Fruit fly (Drosophila melanogaster): ENCODE data around the gene CG14937.

Gene CG14937

dm6 chr2L:11793986-11794385, at the start of gene CG14937:
Gene CG14937, minus strand, starts transcription at chr2L:11794086.
- no peak for TF ChIP-seq Vsx2 (GFP tag; optimal IDR thresholded peaks at IDR 0.05; ENCODE audit: partially characterized antibody)
- no peak for TF ChIP-seq dsf (GFP tag; optimal IDR thresholded peaks at IDR 0.05; ENCODE audit: borderline replicate concordance)
- no peak for TF ChIP-seq Hnf4 (GFP tag; optimal IDR thresholded peaks at IDR 0.05)
- TF ChIP-seq usp (GFP tag; optimal IDR thresholded peaks at IDR 0.05) = no peak
- TF ChIP-seq Dif (GFP tag; optimal IDR thresholded peaks at IDR 0.05; ENCODE audit: partially characterized antibody) = no peak
- TF ChIP-seq Mio (GFP tag; optimal IDR thresholded peaks at IDR 0.05) = no peak
- TF ChIP-seq CG9705 (GFP tag; optimal IDR thresholded peaks at IDR 0.05) = no peak
- TF ChIP-seq dmrt93B (GFP tag; optimal IDR thresholded peaks at IDR 0.05) = no peak
- TF ChIP-seq h (GFP tag; optimal IDR thresholded peaks at IDR 0.05) = no peak
- no peak for TF ChIP-seq br (GFP tag; optimal IDR thresholded peaks at IDR 0.05)
- no peak for TF ChIP-seq foxo (GFP tag; optimal IDR thresholded peaks at IDR 0.05)
- no peak for TF ChIP-seq rgr (GFP tag; optimal IDR thresholded peaks at IDR 0.05)
- TF ChIP-seq Sp1 (GFP tag; optimal IDR thresholded peaks at IDR 0.05) = no peak

- TF ChIP-seq CrebA (GFP tag; optimal IDR thresholded peaks at IDR 0.05; ENCODE audit: borderline replicate concordance) (no peak), Rel (GFP tag; optimal IDR thresholded peaks at IDR 0.05) (no peak), Rel (tag; optimal IDR thresholded peaks at IDR 0.05) (peak; percentile 97), sage (GFP tag; optimal IDR thresholded peaks at IDR 0.05) (no peak), dl (GFP tag; optimal IDR thresholded peaks at IDR 0.05; ENCODE audit: insufficient read depth in 1 of 2, partially characterized antibody in 2 of 2) (peak; percentile 85 to 94)
These were observed 48.7 kb upstream of the CG14937 start, which contains the start of the genes CG44008, CG14933, CG46426 and CG42486 for dm6 chr2L:11842291-11843187. Gene CG44008, minus strand, starts transcription at chr2L:11842445. Gene CG14933, plus strand, starts transcription at chr2L:11842828. Gene CG46426, plus strand, starts transcription at chr2L:11842828. Gene CG42486, plus strand, starts transcription at chr2L:11843137.

- TF ChIP-seq Hnf4 (GFP tag; optimal IDR thresholded peaks at IDR 0.05) = peak; percentile 9
- peak in 1 of 2 experiments; percentile 12 for TF ChIP-seq foxo (GFP tag; optimal IDR thresholded peaks at IDR 0.05)
- TF ChIP-seq lola (GFP tag; optimal IDR thresholded peaks at IDR 0.05) = no peak
- TF ChIP-seq psq (GFP tag; optimal IDR thresholded peaks at IDR 0.05) = no peak
These were observed 47.7 kb upstream of the CG14937 start for dm6 chr2L:11841538-11841937.

- TF ChIP-seq Sp1 (GFP tag; optimal IDR thresholded peaks at IDR 0.05) (no peak), Jra (GFP tag; optimal IDR thresholded peaks at IDR 0.05) (no peak), tai (GFP tag; optimal IDR thresholded peaks at IDR 0.05) (no peak), brk (GFP tag; optimal IDR thresholded peaks at IDR 0.05) (no peak), GATAd (GFP tag; optimal IDR thresholded peaks at IDR 0.05) (no peak)
These were observed 46.5 kb upstream of the CG14937 start, which contains the start of gene CG31704 for dm6 chr2L:11840391-11840790. Gene CG31704, plus strand, starts transcription at chr2L:11840691.

dm6 chr2L:11839612-11840011, 45.7 kb upstream of the CG14937 start, which contains the start of gene Sfp33A3:
Gene Sfp33A3, plus strand, starts transcription at chr2L:11839912.
- no peak for TF ChIP-seq usp (GFP tag; optimal IDR thresholded peaks at IDR 0.05)
- TF ChIP-seq ey (GFP tag; optimal IDR thresholded peaks at IDR 0.05) = no peak
- no peak for TF ChIP-seq CG32264 (GFP tag; optimal IDR thresholded peaks at IDR 0.05)
- TF ChIP-seq Vsx2 (GFP tag; optimal IDR thresholded peaks at IDR 0.05; ENCODE audit: partially characterized antibody) = no peak
- TF ChIP-seq tai (GFP tag; optimal IDR thresholded peaks at IDR 0.05) = no peak
- no peak for TF ChIP-seq brk (GFP tag; optimal IDR thresholded peaks at IDR 0.05)
- TF ChIP-seq N (GFP tag; optimal IDR thresholded peaks at IDR 0.05) = no peak
- no peak for TF ChIP-seq Myc (optimal IDR thresholded peaks at IDR 0.05)
- TF ChIP-seq br (GFP tag; optimal IDR thresholded peaks at IDR 0.05) = no peak
- TF ChIP-seq GATAd (GFP tag; optimal IDR thresholded peaks at IDR 0.05) = no peak
- TF ChIP-seq CrebA (GFP tag; optimal IDR thresholded peaks at IDR 0.05; ENCODE audit: borderline replicate concordance) = no peak
- TF ChIP-seq Abd-B (GFP tag; optimal IDR thresholded peaks at IDR 0.05) = no peak
- no peak for TF ChIP-seq HLH106 (tag; optimal IDR thresholded peaks at IDR 0.05)
- no peak for TF ChIP-seq sage (GFP tag; optimal IDR thresholded peaks at IDR 0.05)
